Worm (Caenorhabditis elegans): ENCODE results near the gene sqst-2.
"Not testable (repeated sequence)": the region's sequence is repeated elsewhere in the genome, so short reads cannot be mapped to it uniquely, and the experiment has no call there.

Gene sqst-2

ce11 chrIV:7328918-7329317 is at the start of gene sqst-2:
Gene sqst-2 (minus strand): TSS chrIV:7328975.
- TF ChIP-seq pag-3 (tag; optimal IDR thresholded peaks at IDR 0.05; ENCODE audit: borderline replicate concordance) = no peak
- TF ChIP-seq hlh-6 (tag; optimal IDR thresholded peaks at IDR 0.05) = no peak
- TF ChIP-seq rnt-1 (tag; optimal IDR thresholded peaks at IDR 0.05) = no peak
- TF ChIP-seq ceh-31 (tag; optimal IDR thresholded peaks at IDR 0.05) = no peak
- TF ChIP-seq pros-1 (tag; optimal IDR thresholded peaks at IDR 0.05) = no peak
- TF ChIP-seq syd-9 (tag; optimal IDR thresholded peaks at IDR 0.05) = no peak
- TF ChIP-seq ztf-16 (tag; optimal IDR thresholded peaks at IDR 0.05) = no peak
- TF ChIP-seq nhr-232 (tag; optimal IDR thresholded peaks at IDR 0.05) = no peak
- TF ChIP-seq hlh-15 (tag; optimal IDR thresholded peaks at IDR 0.05) = no peak
- no peak for TF ChIP-seq ceh-19 (GFP tag; optimal IDR thresholded peaks at IDR 0.05)
- no peak for TF ChIP-seq ceh-22 (tag; optimal IDR thresholded peaks at IDR 0.05)
- TF ChIP-seq F13H6.1 (tag; optimal IDR thresholded peaks at IDR 0.05) = no peak
- TF ChIP-seq pqm-1 (tag; optimal IDR thresholded peaks at IDR 0.05) = no peak

- no peak for TF ChIP-seq ama-1 (optimal IDR thresholded peaks at IDR 0.05)
- TF ChIP-seq dmd-4 (tag; optimal IDR thresholded peaks at IDR 0.05; ENCODE audit: borderline replicate concordance) = no peak
- TF ChIP-seq fkh-10 (GFP tag; optimal IDR thresholded peaks at IDR 0.05) = no peak
- TF ChIP-seq ceh-6 (GFP tag; optimal IDR thresholded peaks at IDR 0.05) = no peak
- TF ChIP-seq che-1 (tag; optimal IDR thresholded peaks at IDR 0.05) = no peak
- no peak for TF ChIP-seq pat-9 (tag; optimal IDR thresholded peaks at IDR 0.05)
- no peak for TF ChIP-seq gmeb-2 (tag; optimal IDR thresholded peaks at IDR 0.05)
- TF ChIP-seq ceh-22 (tag; optimal IDR thresholded peaks at IDR 0.05) = no peak
- no peak for TF ChIP-seq ref-2 (tag; optimal IDR thresholded peaks at IDR 0.05)
- no peak for TF ChIP-seq pros-1 (tag; optimal IDR thresholded peaks at IDR 0.05)
- no peak for TF ChIP-seq T23F11.4 (GFP tag; optimal IDR thresholded peaks at IDR 0.05)
- TF ChIP-seq pax-1 (tag; optimal IDR thresholded peaks at IDR 0.05) = no peak
- no peak for TF ChIP-seq ceh-45 (GFP tag; IDR thresholded peaks at IDR 0.05)
- TF ChIP-seq tbx-7 (tag; optimal IDR thresholded peaks at IDR 0.05) = no peak
- TF ChIP-seq rnt-1 (tag; optimal IDR thresholded peaks at IDR 0.05) = no peak
These were observed 47.7 kb upstream of the sqst-2 start, which contains the start of gene T12B3.2 for ce11 chrIV:7376511-7376910. Gene T12B3.2 (plus strand): TSS chrIV:7376811.

- TF ChIP-seq pha-2 (tag; optimal IDR thresholded peaks at IDR 0.05); unc-55 (GFP tag; optimal IDR thresholded peaks at IDR 0.05); rnt-1 (tag; optimal IDR thresholded peaks at IDR 0.05): not testable (repeated sequence)
These were observed 46.1 kb upstream of the sqst-2 start, which contains the start of gene T12B3.3 for ce11 chrIV:7374847-7375246. Gene T12B3.3 (plus strand): TSS chrIV:7375147.

- TF ChIP-seq hlh-30 (tag; optimal IDR thresholded peaks at IDR 0.05; ENCODE audit: insufficient read depth); lim-6 (tag; optimal IDR thresholded peaks at IDR 0.05); pha-4 (tag; optimal IDR thresholded peaks at IDR 0.05): not testable (repeated sequence)
These were observed 36.2 kb upstream of the sqst-2 start, which contains the start of gene Y40C5A.4 for ce11 chrIV:7365011-7365410. Gene Y40C5A.4 (minus strand): TSS chrIV:7365111.

ce11 chrIV:7346751-7347150 is 18.0 kb upstream of the sqst-2 start, which contains the start of gene daf-42:
Gene daf-42 (minus strand): TSS chrIV:7346851.
- TF ChIP-seq fkh-6 (tag; optimal IDR thresholded peaks at IDR 0.05) = no peak
- no peak for TF ChIP-seq dve-1 (tag; optimal IDR thresholded peaks at IDR 0.05)
- no peak for TF ChIP-seq ceh-30 (tag; optimal IDR thresholded peaks at IDR 0.05)
- no peak for TF ChIP-seq madf-2 (tag; optimal IDR thresholded peaks at IDR 0.05)
- no peak for TF ChIP-seq hlh-30 (tag; optimal IDR thresholded peaks at IDR 0.05; ENCODE audit: insufficient read depth)
- no peak for TF ChIP-seq fkh-10 (GFP tag; optimal IDR thresholded peaks at IDR 0.05)
- no peak for TF ChIP-seq pag-3 (tag; optimal IDR thresholded peaks at IDR 0.05; ENCODE audit: borderline replicate concordance)
- TF ChIP-seq sox-2 (GFP tag; IDR thresholded peaks at IDR 0.05) = no peak
- no peak for TF ChIP-seq C08G9.2 (tag; optimal IDR thresholded peaks at IDR 0.05)
- TF ChIP-seq lin-11 (tag; optimal IDR thresholded peaks at IDR 0.05) = no peak
- no peak for TF ChIP-seq unc-42 (tag; optimal IDR thresholded peaks at IDR 0.05)
- no peak for TF ChIP-seq hlh-15 (tag; optimal IDR thresholded peaks at IDR 0.05)
- TF ChIP-seq ceh-18 (tag; optimal IDR thresholded peaks at IDR 0.05) = no peak
- TF ChIP-seq ceh-9 (tag; optimal IDR thresholded peaks at IDR 0.05) = no peak
- no peak for TF ChIP-seq fax-1 (tag; optimal IDR thresholded peaks at IDR 0.05)
- TF ChIP-seq odd-2 (tag; optimal IDR thresholded peaks at IDR 0.05) = no peak
- TF ChIP-seq pat-9 (tag; optimal IDR thresholded peaks at IDR 0.05) = no peak
- TF ChIP-seq F13H6.1 (tag; optimal IDR thresholded peaks at IDR 0.05) = no peak
- no peak for TF ChIP-seq ama-1 (optimal IDR thresholded peaks at IDR 0.05)
- no peak for TF ChIP-seq elt-4 (tag; optimal IDR thresholded peaks at IDR 0.05)
